Fruit fly (Drosophila melanogaster) S2 (cell line): ENCODE measurements around the gene Lrrk.

Experiments used
- CG8478 ChIP-seq: fragments of >200 bp; optimal IDR thresholded peaks from 2 replicates; lab custom pipeline; 2018
- CTCF ChIP-seq, 2 experiments: fragments of >200 bp; optimal IDR thresholded peaks; 2 replicates each; lab custom pipeline; 2018

- TF ChIP-seq CTCF (optimal IDR thresholded peaks at IDR 0.05; lab: Kevin White, UChicago) = no peak
- TF ChIP-seq CG8478 = no peak
Observed at dm6 chr3R:20605078-20605477, 30.2 kb upstream of the Lrrk start.
